Worm (Caenorhabditis elegans) whole organism, young adult: ENCODE data around the gene usp-46.

Source experiments
- B0261.1 ChIP-seq: sonication (generic microtip); optimal IDR thresholded peaks from 2 replicates; lab custom pipeline; 2016; ENCODE audit warnings: mild to moderate bottlenecking, missing genetic modification characterization, moderate library complexity, missing compliant biosample characterization
- B0336.3 ChIP-seq: fragments of 200-800 bp; sonication (Bioruptor generic); IDR thresholded peaks from 2 replicates; pipeline ENCODE4 v1.3.6; 2022; ENCODE audit warnings: missing genetic modification characterization, missing compliant biosample characterization
- D2030.7 ChIP-seq: fragments of 200-800 bp; sonication (Bioruptor generic); IDR thresholded peaks from 2 replicates; pipeline ENCODE4 v1.3.6; 2022; ENCODE audit warnings: missing genetic modification reagents, missing genetic modification characterization, missing compliant biosample characterization
- F33H1.4 ChIP-seq: fragments of 200-800 bp; sonication (Bioruptor generic); IDR thresholded peaks from 2 replicates; pipeline ENCODE4 v1.3.6; 2022; ENCODE audit warnings: missing genetic modification reagents, missing genetic modification characterization, missing compliant biosample characterization
- K11D2.4 ChIP-seq: fragments of 200-800 bp; sonication (Bioruptor generic); IDR thresholded peaks from 2 replicates; pipeline ENCODE4 v1.3.6; 2022; ENCODE audit warnings: missing genetic modification reagents, missing genetic modification characterization, missing compliant biosample characterization
- attf-5 ChIP-seq: fragments of 200-800 bp; sonication (Bioruptor generic); optimal IDR thresholded peaks from 2 replicates; lab custom pipeline; 2018; ENCODE audit warnings: mild to moderate bottlenecking, missing genetic modification characterization, missing compliant biosample characterization
- bed-1 ChIP-seq: fragments of 200-800 bp; sonication (Bioruptor generic); IDR thresholded peaks from 2 replicates; pipeline ENCODE4 v1.3.6; 2022; ENCODE audit warnings: missing genetic modification reagents, missing genetic modification characterization, missing compliant biosample characterization
- ceh-100 ChIP-seq: fragments of 200-800 bp; sonication (Bioruptor generic); IDR thresholded peaks from 2 replicates; pipeline ENCODE4 v1.3.6; 2022; ENCODE audit warnings: missing genetic modification reagents, missing genetic modification characterization, missing compliant biosample characterization
- ceh-91 ChIP-seq: fragments of 200-800 bp; sonication (Bioruptor generic); IDR thresholded peaks from 2 replicates; pipeline ENCODE4 v1.3.6; 2022; ENCODE audit warnings: missing genetic modification reagents, missing genetic modification characterization, missing compliant biosample characterization
- dpl-1 ChIP-seq: fragments of 150-350 bp; optimal IDR thresholded peaks from 2 replicates; lab custom pipeline; 2014; ENCODE audit warnings: missing biosample characterization, missing genetic modification reagents, missing genetic modification characterization
- efl-1 ChIP-seq: fragments of 150-350 bp; optimal IDR thresholded peaks from 2 replicates; lab custom pipeline; 2014; ENCODE audit warnings: missing biosample characterization, missing genetic modification reagents, missing genetic modification characterization
- egl-18 ChIP-seq: fragments of 200-800 bp; sonication (Bioruptor generic); IDR thresholded peaks from 2 replicates; pipeline ENCODE4 v1.3.6; 2022; ENCODE audit warnings: missing genetic modification reagents, missing genetic modification characterization, missing compliant biosample characterization
- egrh-3 ChIP-seq: fragments of 200-800 bp; sonication (Bioruptor generic); IDR thresholded peaks from 2 replicates; pipeline ENCODE4 v1.3.6; 2022; ENCODE audit warnings: missing genetic modification reagents, missing genetic modification characterization, missing compliant biosample characterization
- him-1 ChIP-seq: sonication (generic microtip); optimal IDR thresholded peaks from 2 replicates; lab custom pipeline; 2016; ENCODE audit warnings: missing genotype, missing genetic modification reagents, missing genetic modification characterization, missing compliant biosample characterization
- hlh-26 ChIP-seq: fragments of 200-800 bp; sonication (Bioruptor generic); conservative IDR thresholded peaks from 2 replicates; pipeline ENCODE4 v1.3.6; 2022; ENCODE audit warnings: missing genetic modification reagents, missing genetic modification characterization, missing compliant biosample characterization
- hrde-1 ChIP-seq: sonication (generic microtip); optimal IDR thresholded peaks from 2 replicates; lab custom pipeline; 2016; ENCODE audit warnings: missing genetic modification characterization, mild to moderate bottlenecking, missing compliant biosample characterization, moderate library complexity, missing genotype, missing genetic modification reagents, borderline replicate concordance
- hsf-1 ChIP-seq: fragments of 200-800 bp; sonication (Bioruptor generic); IDR thresholded peaks from 2 replicates; pipeline ENCODE4 v1.3.6; 2022; ENCODE audit warnings: missing genetic modification reagents, missing genetic modification characterization, missing compliant biosample characterization
- lag-1 ChIP-seq: fragments of 200-800 bp; sonication (Bioruptor generic); IDR thresholded peaks from 2 replicates; pipeline ENCODE4 v1.3.6; 2022; ENCODE audit warnings: missing genetic modification reagents, missing genetic modification characterization, missing compliant biosample characterization
- lin-35 ChIP-seq, 3 experiments: fragments of 150-350 bp in 2 of 3; sonication (generic microtip) in 1 of 3; optimal IDR thresholded peaks; 2 replicates each; lab custom pipeline; 2014 to 2018; ENCODE audit warnings: missing biosample characterization in 3 of 3, missing genetic modification characterization in 3 of 3, missing genetic modification reagents in 3 of 3
- lin-54 ChIP-seq: fragments of 200-800 bp; sonication (Bioruptor generic); optimal IDR thresholded peaks from 2 replicates; lab custom pipeline; 2018; ENCODE audit warnings: mild to moderate bottlenecking, missing genetic modification characterization, missing compliant biosample characterization
- lir-1 ChIP-seq: fragments of 200-800 bp; sonication (Bioruptor generic); conservative IDR thresholded peaks from 2 replicates; pipeline ENCODE4 v1.3.6; 2022; ENCODE audit warnings: missing genetic modification reagents, missing genetic modification characterization, missing compliant biosample characterization
- lsl-1 ChIP-seq: fragments of 200-800 bp; sonication (Bioruptor generic); optimal IDR thresholded peaks from 2 replicates; lab custom pipeline; 2018; ENCODE audit warnings: mild to moderate bottlenecking, missing genetic modification characterization, moderate library complexity, missing compliant biosample characterization
- madf-6 ChIP-seq: fragments of 200-800 bp; sonication (Bioruptor generic); IDR thresholded peaks from 2 replicates; pipeline ENCODE4 v1.3.6; 2022; ENCODE audit warnings: missing genetic modification reagents, missing genetic modification characterization, missing compliant biosample characterization
- mcd-1 ChIP-seq: fragments of 200-800 bp; sonication (Bioruptor generic); IDR thresholded peaks from 2 replicates; pipeline ENCODE4 v1.3.6; 2022; ENCODE audit warnings: missing genetic modification reagents, missing genetic modification characterization, missing compliant biosample characterization
- mes-4 ChIP-seq: sonication (generic microtip); optimal IDR thresholded peaks from 2 replicates; lab custom pipeline; 2016; ENCODE audit warnings: missing genotype, missing genetic modification characterization, missing compliant biosample characterization
- nfyb-1 ChIP-seq: fragments of 200-800 bp; sonication (Bioruptor generic); IDR thresholded peaks from 2 replicates; pipeline ENCODE4 v1.3.6; 2022; ENCODE audit warnings: missing genetic modification reagents, missing genetic modification characterization, missing compliant biosample characterization
- pbrm-1 ChIP-seq: fragments of 200-800 bp; sonication (Bioruptor generic); IDR thresholded peaks from 2 replicates; pipeline ENCODE4 v1.3.6; 2022; ENCODE audit warnings: missing genetic modification reagents, missing genetic modification characterization, missing compliant biosample characterization
- zfh-2 ChIP-seq: fragments of 200-800 bp; sonication (Bioruptor generic); conservative IDR thresholded peaks from 2 replicates; pipeline ENCODE4 v1.3.6; 2022; ENCODE audit warnings: missing genetic modification reagents, missing genetic modification characterization, missing compliant biosample characterization
- zim-3 ChIP-seq: sonication (generic microtip); optimal IDR thresholded peaks from 2 replicates; lab custom pipeline; 2017; ENCODE audit warnings: mild to moderate bottlenecking, missing genetic modification characterization, moderate library complexity, missing compliant biosample characterization
- ztf-22 ChIP-seq: fragments of 200-800 bp; sonication (Bioruptor generic); optimal IDR thresholded peaks from 2 replicates; lab custom pipeline; 2018; ENCODE audit warnings: mild to moderate bottlenecking, missing genetic modification characterization, moderate library complexity, missing compliant biosample characterization
- ztf-6 ChIP-seq: fragments of 200-800 bp; sonication (Bioruptor generic); IDR thresholded peaks from 2 replicates; pipeline ENCODE4 v1.3.6; 2022; ENCODE audit warnings: missing genetic modification reagents, missing genetic modification characterization, missing compliant biosample characterization

usp-46 gene

DNA sequence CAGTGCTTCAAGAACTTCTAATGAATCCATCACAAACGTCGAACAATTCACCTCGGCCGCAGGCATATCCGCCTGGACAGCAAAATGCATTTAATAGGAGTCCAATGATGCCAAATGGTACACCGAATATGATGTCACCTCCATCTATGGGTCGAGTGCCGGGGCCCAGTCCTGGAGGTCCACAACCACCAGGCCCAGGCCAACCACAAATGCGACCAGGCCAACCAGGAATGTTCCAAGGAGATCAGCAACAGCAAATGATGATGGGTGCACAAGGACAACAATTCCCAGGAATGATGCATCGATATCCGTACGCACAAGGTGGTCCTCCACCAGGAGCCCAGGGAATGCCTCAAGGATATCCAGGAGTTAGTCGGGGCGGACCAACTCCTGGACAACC, 9.3 kb upstream of the usp-46 start:
- TF ChIP-seq K11D2.4 (GFP tag; lab: Robert Waterston, UW) (0 out of 2 replicates have a peak, but pooled peaks have one; percentile 30), zfh-2 (GFP tag; lab: Robert Waterston, UW) (peak; percentile 35; the same call in 1 of the 2 replicates), B0336.3 (GFP tag; lab: Robert Waterston, UW) (no peak)

DNA sequence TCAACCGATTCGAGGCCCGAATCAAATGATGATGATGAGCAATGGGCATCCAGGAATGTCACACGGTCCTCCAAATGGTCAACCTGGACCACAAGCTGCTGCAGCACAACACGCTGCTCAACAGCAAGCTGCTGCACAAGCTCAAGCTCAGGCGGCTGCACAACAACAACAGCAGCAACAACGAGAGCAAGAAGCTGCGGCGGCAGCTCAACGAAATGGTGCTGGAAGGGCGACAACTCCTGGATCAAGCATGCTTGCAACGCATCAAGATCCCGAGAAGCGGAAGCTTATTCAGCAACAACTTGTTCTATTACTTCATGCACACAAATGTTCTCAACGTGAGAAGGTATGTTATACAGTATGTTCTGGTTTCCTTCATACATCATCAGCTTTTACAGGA, 8.4 kb upstream of the usp-46 start:
- TF ChIP-seq egrh-3 (GFP tag; lab: Robert Waterston, UW), result 0 out of 2 replicates have a peak, but pooled peaks have one; percentile 30
- TF ChIP-seq mes-4 (tag; lab: Kevin White, UChicago), result no peak
- no peak for TF ChIP-seq lag-1 (GFP tag; lab: Robert Waterston, UW)
- peak; percentile 40; the same call in 1 of the 2 replicates for TF ChIP-seq nfyb-1 (GFP tag; lab: Robert Waterston, UW)
- peak; percentile 54; the same call in 1 of the 2 replicates for TF ChIP-seq zfh-2 (GFP tag; lab: Robert Waterston, UW)
- peak; percentile 7 for TF ChIP-seq zim-3 (tag; lab: Kevin White, UChicago)

- TF ChIP-seq egl-18 (GFP tag; lab: Robert Waterston, UW), result no peak
- 0 out of 2 replicates have a peak, but pooled peaks have one; percentile 18 for TF ChIP-seq hsf-1 (GFP tag; lab: Robert Waterston, UW)
- TF ChIP-seq D2030.7 (GFP tag; lab: Robert Waterston, UW), result no peak
- no peak for TF ChIP-seq B0261.1
- no peak for TF ChIP-seq bed-1 (GFP tag; lab: Robert Waterston, UW)
- no peak for TF ChIP-seq hrde-1 (tag; lab: Kevin White, UChicago)
- TF ChIP-seq, all 124 proteins: peak for 1
Observed at ce11 chrIII:9770590-9770989, 5.8 kb upstream of the usp-46 start.

- TF ChIP-seq zfh-2 (GFP tag; lab: Robert Waterston, UW), result 0 out of 2 replicates have a peak, but pooled peaks have one; percentile 26
- TF ChIP-seq attf-5 (GFP tag; lab: Kevin White, UChicago), result no peak
Observed at ce11 chrIII:9772394-9772793, 4.0 kb upstream of the usp-46 start.

- TF ChIP-seq madf-6 (GFP tag; lab: Robert Waterston, UW) (0 out of 2 replicates have a peak, but pooled peaks have one; percentile 13), lin-35 (GFP tag; optimal IDR thresholded peaks at IDR 0.05; lab: Kevin White, UChicago) (peak in 1 of 3 experiments; percentile 38), mcd-1 (GFP tag; lab: Robert Waterston, UW) (peak; percentile 59; the same call in 1 of the 2 replicates), F33H1.4 (GFP tag; lab: Robert Waterston, UW) (0 out of 2 replicates have a peak, but pooled peaks have one; percentile 36), pbrm-1 (no peak), ztf-22 (GFP tag; lab: Kevin White, UChicago) (no peak), ztf-6 (no peak), zfh-2 (GFP tag; lab: Robert Waterston, UW) (no peak), him-1 (tag; lab: Kevin White, UChicago) (peak; percentile 40), ceh-91 (GFP tag; lab: Robert Waterston, UW) (0 out of 2 replicates have a peak, but pooled peaks have one; percentile 14), hlh-26 (GFP tag; lab: Robert Waterston, UW) (no peak), dpl-1 (GFP tag; lab: Kevin White, UChicago) (peak; percentile 38), lsl-1 (GFP tag; lab: Kevin White, UChicago) (peak; percentile 42), lin-54 (GFP tag; lab: Kevin White, UChicago) (peak; percentile 87), efl-1 (GFP tag; lab: Kevin White, UChicago) (peak; percentile 86), lir-1 (GFP tag; lab: Robert Waterston, UW) (0 out of 2 replicates have a peak, but pooled peaks have one; percentile 16), ceh-100 (GFP tag; lab: Robert Waterston, UW) (peak; percentile 94)
Observed at ce11 chrIII:9775916-9776315, 507 bp upstream of the usp-46 start.
